Fruit fly (Drosophila melanogaster) whole organism, prepupa: ENCODE measurements around the gene CG34436.

Experiments used
- CG11294 ChIP-seq: fragments of 200-800 bp; sonication (Bioruptor generic); IDR thresholded peaks from 2 replicates; pipeline ENCODE4 v1.3.6; 2022; ENCODE audit warnings: missing biosample characterization, missing genetic modification characterization
- CG16779 ChIP-seq: fragments of 200-800 bp; sonication (Bioruptor generic); optimal IDR thresholded peaks from 3 replicates; lab custom pipeline; 2017; ENCODE audit warnings: missing biosample characterization, mild to moderate bottlenecking, missing genetic modification characterization
- CG31627 ChIP-seq: fragments of 200-800 bp; sonication (Bioruptor generic); optimal IDR thresholded peaks from 3 replicates; lab custom pipeline; 2016; ENCODE audit warnings: missing biosample characterization, missing genetic modification characterization
- CG6163 ChIP-seq: fragments of 200-800 bp; sonication (Bioruptor generic); IDR thresholded peaks from 3 replicates; pipeline ENCODE4 v1.3.6; 2022; ENCODE audit warnings: missing biosample characterization, missing genetic modification characterization
- CG6792 ChIP-seq: fragments of 200-800 bp; sonication (Bioruptor generic); optimal IDR thresholded peaks from 3 replicates; lab custom pipeline; 2016; ENCODE audit warnings: missing biosample characterization, missing genetic modification characterization
- CG7368 ChIP-seq: fragments of 200-800 bp; sonication (Bioruptor generic); optimal IDR thresholded peaks from 3 replicates; lab custom pipeline; 2016; ENCODE audit warnings: missing biosample characterization, missing genetic modification characterization
- CG8119 ChIP-seq: fragments of 200-800 bp; sonication (Bioruptor generic); IDR thresholded peaks from 3 replicates; pipeline ENCODE4 v1.3.6; 2022; ENCODE audit warnings: missing biosample characterization, missing genetic modification characterization
- Eip93F ChIP-seq: fragments of 200-800 bp; sonication (Bioruptor generic); optimal IDR thresholded peaks from 2 replicates; lab custom pipeline; 2016; ENCODE audit warnings: missing biosample characterization, mild to moderate bottlenecking, missing genetic modification characterization
- Hr4 ChIP-seq: fragments of 200-800 bp; sonication (Bioruptor generic); optimal IDR thresholded peaks from 3 replicates; lab custom pipeline; 2016; ENCODE audit warnings: missing biosample characterization, missing genetic modification characterization
- dac ChIP-seq: fragments of 200-800 bp; sonication (Bioruptor generic); optimal IDR thresholded peaks from 2 replicates; lab custom pipeline; 2017; ENCODE audit warnings: missing biosample characterization, mild to moderate bottlenecking, missing genetic modification characterization
- fd59A ChIP-seq: fragments of 200-800 bp; sonication (Bioruptor generic); optimal IDR thresholded peaks from 2 replicates; lab custom pipeline; 2017; ENCODE audit warnings: missing biosample characterization, mild to moderate bottlenecking, missing genetic modification characterization, missing genetic modification reagents
- fd85E ChIP-seq: fragments of 200-800 bp; sonication (Bioruptor generic); optimal IDR thresholded peaks from 3 replicates; lab custom pipeline; 2016; ENCODE audit warnings: missing biosample characterization, missing genetic modification characterization

DNA sequence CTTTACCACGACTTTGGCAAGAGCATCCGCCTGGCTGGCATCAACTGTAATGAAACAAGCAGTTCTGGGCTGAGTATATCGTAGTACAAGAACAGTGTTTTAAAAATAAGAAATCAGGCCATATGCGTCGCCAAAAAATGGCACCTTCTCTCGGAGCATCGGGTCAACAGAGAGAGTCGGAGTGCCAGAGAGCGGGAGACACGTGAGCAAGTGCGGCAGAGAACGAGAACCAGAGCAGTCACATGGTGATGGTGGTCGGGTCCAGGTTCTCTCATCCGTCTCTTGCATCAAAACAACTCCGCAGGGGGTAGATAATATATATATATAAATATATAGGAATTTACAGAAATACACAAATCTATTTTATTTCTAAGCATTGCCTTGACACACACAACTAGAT lies 42.5 kb downstream of the CG34436 start:
- TF ChIP-seq fd59A (no peak), CG7368 (GFP tag; lab: Kevin White, UChicago) (no peak), CG31627 (GFP tag; lab: Kevin White, UChicago) (no peak), CG11294 (GFP tag; lab: Robert Waterston, UW) (no peak), CG8119 (GFP tag; lab: Robert Waterston, UW) (no peak), CG16779 (no peak), Hr4 (GFP tag; lab: Kevin White, UChicago) (no peak), dac (no peak), CG6792 (no peak), CG6163 (GFP tag; lab: Robert Waterston, UW) (no peak), fd85E (no peak), Eip93F (GFP tag; lab: Kevin White, UChicago) (no peak)
